Worm (Caenorhabditis elegans) whole organism, young adult: ENCODE results near the gene ugt-63.

ENCODE experiments used
- F39B2.1 ChIP-seq: fragments of 200-800 bp; sonication (Bioruptor generic); IDR thresholded peaks from 2 replicates; pipeline ENCODE4 v1.3.6; 2022; ENCODE audit warnings: missing genetic modification reagents, missing genetic modification characterization, missing compliant biosample characterization
- F49E8.2 ChIP-seq: sonication (generic microtip); optimal IDR thresholded peaks from 3 replicates; lab custom pipeline; 2017; ENCODE audit warnings: missing genetic modification characterization, mild to moderate bottlenecking, missing compliant biosample characterization, antibody characterized with exemption, moderate library complexity; ENCODE audit not compliant: insufficient read depth
- Y56A3A.18 ChIP-seq: fragments of 200-800 bp; sonication (Bioruptor generic); IDR thresholded peaks from 2 replicates; pipeline ENCODE4 v1.3.6; 2022; ENCODE audit warnings: missing genetic modification reagents, missing genetic modification characterization, missing compliant biosample characterization
- ama-1 ChIP-seq, 3 experiments: fragments of 150-350 bp in 1 of 3; sonication (generic microtip) in 2 of 3; optimal IDR thresholded peaks; 2 replicates each; lab custom pipeline; 2014 to 2018; ENCODE audit warnings: missing biosample characterization in 2 of 3, missing genetic modification characterization in 2 of 3, missing genetic modification reagents in 2 of 3
- ceh-79 ChIP-seq: sonication (generic microtip); optimal IDR thresholded peaks from 2 replicates; lab custom pipeline; 2017; ENCODE audit warnings: mild to moderate bottlenecking, missing genetic modification characterization, missing compliant biosample characterization
- dpff-1 ChIP-seq: sonication (generic microtip); optimal IDR thresholded peaks from 2 replicates; lab custom pipeline; 2017; ENCODE audit warnings: mild to moderate bottlenecking, missing genetic modification characterization, missing compliant biosample characterization
- efl-1 ChIP-seq: fragments of 150-350 bp; optimal IDR thresholded peaks from 2 replicates; lab custom pipeline; 2014; ENCODE audit warnings: missing biosample characterization, missing genetic modification reagents, missing genetic modification characterization
- lin-35 ChIP-seq, 3 experiments: fragments of 150-350 bp in 2 of 3; sonication (generic microtip) in 1 of 3; optimal IDR thresholded peaks; 2 replicates each; lab custom pipeline; 2014 to 2018; ENCODE audit warnings: missing biosample characterization in 3 of 3, missing genetic modification characterization in 3 of 3, missing genetic modification reagents in 3 of 3
- pha-4 ChIP-seq: fragments of 150-350 bp; sonication (generic microtip); optimal IDR thresholded peaks from 2 replicates; lab custom pipeline; 2014; ENCODE audit warnings: missing biosample characterization, missing genetic modification reagents, missing genetic modification characterization
- repo-1 ChIP-seq: sonication (generic microtip); optimal IDR thresholded peaks from 2 replicates; lab custom pipeline; 2017; ENCODE audit warnings: mild to moderate bottlenecking, missing genetic modification characterization, missing compliant biosample characterization
- snpc-1.3 ChIP-seq: sonication (generic microtip); optimal IDR thresholded peaks from 2 replicates; lab custom pipeline; 2017; ENCODE audit warnings: missing genetic modification characterization, mild to moderate bottlenecking, missing compliant biosample characterization, antibody characterized with exemption, moderate library complexity, missing genotype, missing genetic modification reagents; ENCODE audit not compliant: insufficient read depth

DNA sequence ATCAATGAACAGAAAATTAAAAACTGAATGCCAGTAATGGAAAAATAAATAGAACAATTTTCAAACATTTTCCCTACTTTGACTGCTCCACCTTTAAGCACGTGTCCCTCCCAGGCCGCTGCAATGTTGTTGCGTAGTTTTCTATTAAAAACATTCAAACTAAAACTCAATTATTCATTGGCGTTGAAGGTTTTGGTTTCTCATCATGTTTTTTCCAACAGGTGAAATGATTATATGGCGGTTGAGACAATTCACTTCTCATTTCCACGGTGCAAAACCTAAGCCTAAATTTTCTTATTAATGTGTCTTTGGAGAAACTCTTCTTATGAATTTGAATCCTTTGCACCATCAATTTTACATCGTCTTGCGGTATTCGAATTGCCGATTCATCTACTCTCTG, 40.3 kb upstream of the ugt-63 start, which contains the start of gene srh-130:
- TF ChIP-seq dpff-1 (tag; lab: Kevin White, UChicago) = no peak
- no peak for TF ChIP-seq pha-4 (tag; lab: Kevin White, UChicago)
- TF ChIP-seq ceh-79 (tag; lab: Kevin White, UChicago) = no peak
- TF ChIP-seq ama-1 (optimal IDR thresholded peaks at IDR 0.05; lab: Kevin White, UChicago) = no peak
- no peak for TF ChIP-seq ama-1 (GFP tag; optimal IDR thresholded peaks at IDR 0.05; lab: Kevin White, UChicago)
- no peak for TF ChIP-seq snpc-1.3 (tag; lab: Kevin White, UChicago)
- TF ChIP-seq F39B2.1 = no peak
- no peak for TF ChIP-seq repo-1 (tag; lab: Kevin White, UChicago)
- TF ChIP-seq lin-35 (GFP tag; optimal IDR thresholded peaks at IDR 0.05; lab: Kevin White, UChicago) = no peak
- TF ChIP-seq F49E8.2 (tag; lab: Kevin White, UChicago) = no peak
- TF ChIP-seq Y56A3A.18 (GFP tag; lab: Robert Waterston, UW) = no peak
- TF ChIP-seq efl-1 (GFP tag; lab: Kevin White, UChicago) = no peak
